Worm (Caenorhabditis elegans): ENCODE results near the gene zmp-6.

Gene zmp-6

ce11 chrIII:7207903-7208497 lies 39.6 kb downstream of the zmp-6 start, which contains the start of gene rpl-6 (continued):
- TF ChIP-seq unc-30 (tag; optimal IDR thresholded peaks at IDR 0.05) (no peak), nhr-84 (tag; optimal IDR thresholded peaks at IDR 0.05) (no peak), Y116A8C.19 (tag; optimal IDR thresholded peaks at IDR 0.05; ENCODE audit: borderline replicate concordance) (no peak), nhr-20 (tag; optimal IDR thresholded peaks at IDR 0.05) (peak; percentile 85), efl-3 (GFP tag; optimal IDR thresholded peaks at IDR 0.05) (no peak), sup-37 (GFP tag; optimal IDR thresholded peaks at IDR 0.05) (no peak), nhr-76 (tag; optimal IDR thresholded peaks at IDR 0.05) (no peak), ets-5 (GFP tag; IDR thresholded peaks at IDR 0.05) (no peak), nhr-47 (tag; optimal IDR thresholded peaks at IDR 0.05) (peak; percentile 90), tlp-1 (tag; optimal IDR thresholded peaks at IDR 0.05) (no peak), elt-2 (tag; optimal IDR thresholded peaks at IDR 0.05) (peak; percentile 57), nhr-77 (tag; optimal IDR thresholded peaks at IDR 0.05) (peak; percentile 83), isw-1 (GFP tag; IDR thresholded peaks at IDR 0.05) (peak; percentile 90), vab-15 (tag; optimal IDR thresholded peaks at IDR 0.05) (no peak), xbp-1 (tag; optimal IDR thresholded peaks at IDR 0.05) (peak; percentile 91), unc-98 (GFP tag; IDR thresholded peaks at IDR 0.05) (no peak), nhr-85 (tag) (peak; percentile 95), swsn-7 (tag; optimal IDR thresholded peaks at IDR 0.05) (peak; percentile 85), fos-1 (tag; optimal IDR thresholded peaks at IDR 0.05) (peak; percentile 80), zip-4 (GFP tag; optimal IDR thresholded peaks at IDR 0.05) (peak; percentile 45), ceh-90 (tag; optimal IDR thresholded peaks at IDR 0.05) (peak; percentile 33), ama-1 (optimal IDR thresholded peaks at IDR 0.05) (peak; percentile 55), mab-9 (GFP tag; IDR thresholded peaks at IDR 0.05) (no peak), alr-1 (tag; optimal IDR thresholded peaks at IDR 0.05; ENCODE audit: borderline replicate concordance) (no peak), mdl-1 (tag; optimal IDR thresholded peaks at IDR 0.05) (peak in 1 of 2 experiments; percentile 77), aha-1 (tag; optimal IDR thresholded peaks at IDR 0.05) (no peak), snu-23 (GFP tag; optimal IDR thresholded peaks at IDR 0.05) (peak; percentile 92), tbx-2 (tag; optimal IDR thresholded peaks at IDR 0.05) (peak; percentile 86), zag-1 (tag; optimal IDR thresholded peaks at IDR 0.05) (no peak), jun-1 (tag; optimal IDR thresholded peaks at IDR 0.05) (peak; percentile 81), efl-1 (optimal IDR thresholded peaks at IDR 0.05) (peak; percentile 91 to 94), efl-1 (GFP tag; optimal IDR thresholded peaks at IDR 0.05 in 1 of 2) (peak; percentile 81 to 98), unc-62 (GFP tag; optimal IDR thresholded peaks at IDR 0.05) (no peak), fkh-8 (tag; optimal IDR thresholded peaks at IDR 0.05) (peak; percentile 85)

DNA sequence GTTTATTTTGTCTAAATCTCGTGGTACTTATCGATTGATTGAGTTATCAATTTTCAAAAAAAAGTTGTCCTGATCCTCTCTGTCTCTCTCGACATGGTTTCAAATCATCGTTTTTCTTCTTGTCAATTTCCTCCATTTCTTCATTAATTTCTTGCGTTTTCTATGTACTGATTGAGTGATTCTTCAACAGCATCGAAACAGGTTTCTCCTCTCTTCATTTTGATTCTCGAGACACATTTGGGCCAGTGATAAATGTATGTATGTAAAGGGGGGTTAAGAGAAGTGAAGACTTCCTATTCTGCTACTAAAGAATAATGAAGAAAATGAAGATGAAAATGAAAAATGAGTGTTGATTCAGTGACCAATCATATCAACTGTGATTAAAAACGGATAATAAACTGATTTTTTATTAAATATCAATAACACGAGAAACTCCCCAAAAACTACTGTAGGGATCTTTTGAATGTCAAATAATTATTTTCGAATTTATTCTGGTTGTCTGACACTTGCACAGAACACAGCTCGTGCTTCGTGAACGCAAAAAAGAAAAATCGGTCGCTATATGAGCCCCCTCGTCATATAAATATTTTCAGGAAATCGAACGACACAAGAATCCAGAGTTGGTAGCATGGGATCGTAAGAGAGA lies 44.4 kb downstream of the zmp-6 start:
- TF ChIP-seq fos-1 (tag; optimal IDR thresholded peaks at IDR 0.05) (no peak), nhr-20 (tag; optimal IDR thresholded peaks at IDR 0.05) (peak; percentile 51), C16A3.4 (tag; optimal IDR thresholded peaks at IDR 0.05) (no peak), Y116A8C.19 (tag; optimal IDR thresholded peaks at IDR 0.05; ENCODE audit: borderline replicate concordance) (no peak), nhr-28 (tag; optimal IDR thresholded peaks at IDR 0.05) (no peak), dpl-1 (GFP tag; optimal IDR thresholded peaks at IDR 0.05) (peak in 1 of 3 experiments; percentile 5), hlh-17 (GFP tag; optimal IDR thresholded peaks at IDR 0.05; ENCODE audit: borderline replicate concordance) (no peak), nhr-85 (tag) (peak; percentile 89), nhr-11 (tag; optimal IDR thresholded peaks at IDR 0.05) (no peak), egl-27 (tag; optimal IDR thresholded peaks at IDR 0.05) (peak in 1 of 2 experiments; percentile 6), nhr-12 (tag; optimal IDR thresholded peaks at IDR 0.05) (no peak), unc-86 (tag; optimal IDR thresholded peaks at IDR 0.05) (no peak), lin-35 (GFP tag; optimal IDR thresholded peaks at IDR 0.05) (peak in 1 of 2 experiments; percentile 52), hpl-2 (GFP tag; optimal IDR thresholded peaks at IDR 0.05) (no peak), efl-1 (optimal IDR thresholded peaks at IDR 0.05) (peak in 1 of 2 experiments; percentile 8), efl-1 (GFP tag; optimal IDR thresholded peaks at IDR 0.05 in 1 of 2) (peak in 1 of 2 experiments; percentile 87), efl-3 (GFP tag; optimal IDR thresholded peaks at IDR 0.05) (no peak), ceh-88 (GFP tag; IDR thresholded peaks at IDR 0.05) (no peak), nhr-71 (tag; optimal IDR thresholded peaks at IDR 0.05) (peak; percentile 57), xbp-1 (tag; optimal IDR thresholded peaks at IDR 0.05) (no peak), vab-15 (tag; optimal IDR thresholded peaks at IDR 0.05) (no peak), elt-2 (tag; optimal IDR thresholded peaks at IDR 0.05) (no peak), mep-1 (tag; optimal IDR thresholded peaks at IDR 0.05) (peak; percentile 34), dsc-1 (tag; optimal IDR thresholded peaks at IDR 0.05) (no peak), aha-1 (tag; optimal IDR thresholded peaks at IDR 0.05) (no peak), rnt-1 (tag; optimal IDR thresholded peaks at IDR 0.05) (no peak), ces-1 (GFP tag; optimal IDR thresholded peaks at IDR 0.05) (no peak), isw-1 (GFP tag; IDR thresholded peaks at IDR 0.05) (no peak)

Data from whole organism, L1 larva.